Worm (Caenorhabditis elegans): ENCODE data around the gene ugt-24.

ce11 chrIV:6206294-6206776, 4.2 kb downstream of the ugt-24 start, which contains the start of gene C49A9.10:
- TF ChIP-seq nhr-23 (tag; optimal IDR thresholded peaks at IDR 0.05), result no peak
- no peak for TF ChIP-seq zag-1 (tag; optimal IDR thresholded peaks at IDR 0.05)

Measured in whole organism, L2 larva.